Fruit fly (Drosophila melanogaster) whole organism, embryonic: ENCODE results near the gene Sb.
A peak's percentile ranks its signal among the peaks of the same experiment; 100 is the strongest.

Source experiments
- CG1024 ChIP-seq: fragments of 200-800 bp; sonication (Bioruptor generic); IDR thresholded peaks from 2 replicates; pipeline ENCODE4 v1.3.6; 2022; ENCODE audit warnings: missing biosample characterization, missing genetic modification characterization
- CG10543 ChIP-seq: fragments of 200-800 bp; sonication (Bioruptor generic); optimal IDR thresholded peaks from 3 replicates; lab custom pipeline; 2017; ENCODE audit warnings: missing biosample characterization, mild to moderate bottlenecking, missing genetic modification characterization, moderate library complexity
- CG14860 ChIP-seq: fragments of 200-800 bp; sonication (Bioruptor generic); IDR thresholded peaks from 3 replicates; pipeline ENCODE4 v1.3.6; 2022; ENCODE audit warnings: missing biosample characterization, missing genetic modification characterization; ENCODE audit not compliant: partially characterized antibody
- CG16813 ChIP-seq: fragments of 200-800 bp; sonication (Bioruptor generic); IDR thresholded peaks from 3 replicates; pipeline ENCODE4 v1.3.6; 2022; ENCODE audit warnings: missing biosample characterization, missing genetic modification characterization; ENCODE audit not compliant: partially characterized antibody
- CG30431 ChIP-seq: fragments of 200-800 bp; sonication (Bioruptor generic); optimal IDR thresholded peaks from 2 replicates; lab custom pipeline; 2017; ENCODE audit warnings: missing biosample characterization, missing genetic modification characterization
- Dek ChIP-seq: fragments of 200-800 bp; sonication (Bioruptor generic); optimal IDR thresholded peaks from 3 replicates; lab custom pipeline; 2019; ENCODE audit warnings: missing biosample characterization, mild to moderate bottlenecking, missing genetic modification characterization, moderate library complexity
- Myb ChIP-seq: fragments of 200-800 bp; sonication (Bioruptor generic); optimal IDR thresholded peaks from 2 replicates; lab custom pipeline; 2016; ENCODE audit warnings: missing biosample characterization, missing genetic modification characterization
- Sry-δ ChIP-seq: fragments of 200-800 bp; sonication (Bioruptor generic); optimal IDR thresholded peaks from 2 replicates; lab custom pipeline; 2016; ENCODE audit warnings: missing biosample characterization, missing genetic modification characterization
- bab2 ChIP-seq: fragments of 200-800 bp; sonication (Bioruptor generic); optimal IDR thresholded peaks from 2 replicates; lab custom pipeline; 2016; ENCODE audit warnings: missing biosample characterization, missing genetic modification characterization

dm6 chr3R:16168088-16168487 lies 52.1 kb downstream of the Sb start:
- no peak for TF ChIP-seq bab2 (GFP tag; lab: Kevin White, UChicago)
- no peak for TF ChIP-seq CG16813 (GFP tag; lab: Robert Waterston, UW)
- no peak for TF ChIP-seq CG30431
- TF ChIP-seq CG1024 (GFP tag; lab: Robert Waterston, UW): no peak
- no peak for TF ChIP-seq Sry-δ (GFP tag; lab: Kevin White, UChicago)
- TF ChIP-seq CG14860 (GFP tag; lab: Robert Waterston, UW): no peak
- TF ChIP-seq Dek (tag; lab: Kevin White, UChicago): no peak
- peak; percentile 21 for TF ChIP-seq CG10543
- no peak for TF ChIP-seq Myb
